Fruit fly (Drosophila melanogaster) whole organism, embryonic: ENCODE measurements around the gene Cralbp.
A peak's percentile ranks its signal among the peaks of the same experiment; 100 is the strongest.

Experiments used
- Antp ChIP-seq: fragments of 200-800 bp; sonication (Bioruptor generic); optimal IDR thresholded peaks from 3 replicates; lab custom pipeline; 2016; ENCODE audit warnings: missing biosample characterization, missing genetic modification characterization
- CG12071 ChIP-seq: fragments of 200-800 bp; sonication (Bioruptor generic); optimal IDR thresholded peaks from 3 replicates; lab custom pipeline; 2018; ENCODE audit warnings: missing biosample characterization, mild to moderate bottlenecking, missing genetic modification characterization
- CG12299 ChIP-seq: fragments of 200-800 bp; sonication (Bioruptor generic); optimal IDR thresholded peaks from 2 replicates; lab custom pipeline; 2018; ENCODE audit warnings: missing biosample characterization, mild to moderate bottlenecking, missing genetic modification characterization
- CG13296 ChIP-seq: fragments of 200-800 bp; sonication (Bioruptor generic); optimal IDR thresholded peaks from 3 replicates; lab custom pipeline; 2018; ENCODE audit warnings: missing biosample characterization, mild to moderate bottlenecking, missing genetic modification characterization
- CG13775 ChIP-seq: fragments of 200-800 bp; sonication (Bioruptor generic); optimal IDR thresholded peaks from 3 replicates; lab custom pipeline; 2017; ENCODE audit warnings: missing biosample characterization, mild to moderate bottlenecking, missing genetic modification characterization
- CG15073 ChIP-seq: fragments of 200-800 bp; sonication (Bioruptor generic); optimal IDR thresholded peaks from 2 replicates; lab custom pipeline; 2016; ENCODE audit warnings: missing biosample characterization, missing genetic modification characterization
- CG1602 ChIP-seq: fragments of 200-800 bp; sonication (Bioruptor generic); optimal IDR thresholded peaks from 3 replicates; lab custom pipeline; 2016; ENCODE audit warnings: missing biosample characterization, missing genetic modification characterization
- CG6254 ChIP-seq: fragments of 200-800 bp; sonication (Bioruptor generic); optimal IDR thresholded peaks from 3 replicates; lab custom pipeline; 2017; ENCODE audit warnings: mild to moderate bottlenecking, missing biosample characterization, missing genetic modification reagents, missing genetic modification characterization
- Sin3A ChIP-seq: fragments of >200 bp; optimal IDR thresholded peaks from 2 replicates; lab custom pipeline; 2018
- caup ChIP-seq: fragments of 200-800 bp; sonication (Bioruptor generic); optimal IDR thresholded peaks from 3 replicates; lab custom pipeline; 2017; ENCODE audit warnings: missing biosample characterization, mild to moderate bottlenecking, missing genetic modification characterization, moderate library complexity; ENCODE audit not compliant: severe bottlenecking
- exex ChIP-seq: fragments of 200-800 bp; sonication (Bioruptor generic); optimal IDR thresholded peaks from 4 replicates; lab custom pipeline; 2018; ENCODE audit warnings: missing biosample characterization, mild to moderate bottlenecking, missing genetic modification characterization, moderate library complexity
- gfzf ChIP-seq: fragments of 200-800 bp; sonication (Bioruptor generic); optimal IDR thresholded peaks from 2 replicates; lab custom pipeline; 2016; ENCODE audit warnings: missing biosample characterization, mild to moderate bottlenecking, missing genetic modification characterization, moderate library complexity
- wdn ChIP-seq: fragments of 200-800 bp; sonication (Bioruptor generic); IDR thresholded peaks from 2 replicates; pipeline ENCODE4 v1.3.6; 2022; ENCODE audit warnings: missing biosample characterization, missing genetic modification characterization

dm6 chr3L:5751740-5752579 lies 34.6 kb downstream of the Cralbp start, which contains the start of gene DnaJ-1:
- TF ChIP-seq CG13296 (GFP tag; lab: Kevin White, UChicago) (peak; percentile 50), exex (tag; lab: Kevin White, UChicago) (no peak), Antp (GFP tag; lab: Kevin White, UChicago) (no peak), CG12299 (tag; lab: Kevin White, UChicago) (peak; percentile 37), CG13775 (GFP tag; lab: Kevin White, UChicago) (no peak), CG12071 (GFP tag; lab: Kevin White, UChicago) (no peak), Sin3A (peak; percentile 95), CG1602 (GFP tag; lab: Kevin White, UChicago) (no peak), gfzf (GFP tag; lab: Kevin White, UChicago) (peak; percentile 53), wdn (GFP tag; lab: Robert Waterston, UW) (no peak), caup (GFP tag; lab: Kevin White, UChicago) (peak; percentile 41), CG6254 (GFP tag; lab: Kevin White, UChicago) (no peak), CG15073 (GFP tag; lab: Kevin White, UChicago) (no peak)
